Worm (Caenorhabditis elegans) whole organism, L4 larva: Measurements from ENCODE around the gene F25B3.2.

Experiments used
- R02D3.7 ChIP-seq: fragments of 150-350 bp; sonication (generic microtip); optimal IDR thresholded peaks from 3 replicates; lab custom pipeline; 2014; ENCODE audit warnings: missing biosample characterization, missing genetic modification characterization
- aha-1 ChIP-seq: fragments of 150-350 bp; peaks from one replicate; lab custom pipeline; 2014; ENCODE audit warnings: missing biosample characterization, missing genetic modification characterization
- cey-2 ChIP-seq: sonication (generic microtip); optimal IDR thresholded peaks from 3 replicates; lab custom pipeline; 2017; ENCODE audit warnings: missing genetic modification characterization, mild to moderate bottlenecking, missing compliant biosample characterization, antibody characterized with exemption, borderline replicate concordance; ENCODE audit not compliant: insufficient read depth
- hlh-30 ChIP-seq: sonication (generic microtip); optimal IDR thresholded peaks from 2 replicates; lab custom pipeline; 2017; ENCODE audit warnings: antibody characterized with exemption, mild to moderate bottlenecking, missing genetic modification characterization, missing compliant biosample characterization; ENCODE audit not compliant: insufficient read depth
- lin-13 ChIP-seq: fragments of 150-350 bp; optimal IDR thresholded peaks from 2 replicates; lab custom pipeline; 2014; ENCODE audit warnings: missing biosample characterization, missing genetic modification reagents, missing genetic modification characterization
- nhr-42 ChIP-seq: fragments of 200-800 bp; sonication (Bioruptor generic); IDR thresholded peaks from 2 replicates; pipeline ENCODE4 v1.3.6; 2022; ENCODE audit warnings: missing genetic modification characterization, missing compliant biosample characterization
- nhr-77 ChIP-seq: fragments of 150-350 bp; optimal IDR thresholded peaks from 2 replicates; lab custom pipeline; 2014; ENCODE audit warnings: missing biosample characterization, missing genetic modification characterization
- pha-4 ChIP-seq, 2 experiments: fragments of 150-350 bp in 1 of 2; fragments of 200-800 bp in 1 of 2; sonication (Bioruptor generic) in 1 of 2; IDR thresholded peaks in 1 of 2; optimal IDR thresholded peaks in 1 of 2; 2 replicates each; pipeline versions ENCODE4 v1.3.6 to Lab custom; 2014 to 2022; ENCODE audit warnings: missing genetic modification characterization in 2 of 2, missing genetic modification reagents in 2 of 2, missing biosample characterization in 1 of 2, missing compliant biosample characterization in 1 of 2
- snpc-4 ChIP-seq: fragments of 150-350 bp; optimal IDR thresholded peaks from 2 replicates; lab custom pipeline; 2014; ENCODE audit warnings: missing biosample characterization, missing genetic modification characterization
- zag-1 ChIP-seq: fragments of 150-350 bp; optimal IDR thresholded peaks from 2 replicates; lab custom pipeline; 2014; ENCODE audit warnings: missing biosample characterization, missing genetic modification characterization

- TF ChIP-seq lin-13 (GFP tag; lab: Kevin White, UChicago) (no peak), cey-2 (tag; lab: Kevin White, UChicago) (no peak), R02D3.7 (tag; lab: Kevin White, UChicago) (no peak), snpc-4 (tag; lab: Kevin White, UChicago) (no peak), nhr-42 (GFP tag; lab: Robert Waterston, UW) (no peak), pha-4 (GFP tag; IDR thresholded peaks at IDR 0.05; lab: Robert Waterston, UW) (no peak), pha-4 (tag; optimal IDR thresholded peaks at IDR 0.05; lab: Kevin White, UChicago) (no peak), aha-1 (tag; lab: Kevin White, UChicago) (no peak), hlh-30 (tag; lab: Kevin White, UChicago) (no peak), nhr-77 (tag; lab: Kevin White, UChicago) (no peak), zag-1 (tag; lab: Kevin White, UChicago) (no peak)
These were observed 39.0 kb downstream of the F25B3.2 start for ce11 chrV:9616130-9616529.
